Fruit fly (Drosophila melanogaster): ENCODE measurements around the gene Aduk.
A peak's percentile ranks its signal among the peaks of the same experiment; 100 is the strongest.

Aduk gene

dm6 chr3R:9351415-9352379 is 17.2 kb upstream of the Aduk start (continued):
- TF ChIP-seq Hmr (GFP tag; optimal IDR thresholded peaks at IDR 0.05) (peak; percentile 77), CG12659 (GFP tag; optimal IDR thresholded peaks at IDR 0.05) (peak; percentile 49), CG5180 (GFP tag; optimal IDR thresholded peaks at IDR 0.05) (peak; percentile 23), CG18476 (GFP tag; optimal IDR thresholded peaks at IDR 0.05) (peak; percentile 54), zen (tag; optimal IDR thresholded peaks at IDR 0.05) (no peak), cato (GFP tag; optimal IDR thresholded peaks at IDR 0.05; ENCODE audit: borderline replicate concordance) (no peak), dmrt11E (tag; optimal IDR thresholded peaks at IDR 0.05) (no peak), sens-2 (GFP tag; IDR thresholded peaks at IDR 0.05) (no peak), CG17385 (GFP tag; optimal IDR thresholded peaks at IDR 0.05) (peak; percentile 66), CG10654 (GFP tag; optimal IDR thresholded peaks at IDR 0.05) (peak; percentile 14), seq (GFP tag; IDR thresholded peaks at IDR 0.05) (no peak), B-H1 (GFP tag; IDR thresholded peaks at IDR 0.05) (no peak), chif (GFP tag; optimal IDR thresholded peaks at IDR 0.05) (peak; percentile 34 to 40), CG9797 (GFP tag; optimal IDR thresholded peaks at IDR 0.05) (no peak), Usf (GFP tag; optimal IDR thresholded peaks at IDR 0.05) (peak; percentile 1), fu2 (GFP tag; optimal IDR thresholded peaks at IDR 0.05) (peak; percentile 62), CG1832 (GFP tag; optimal IDR thresholded peaks at IDR 0.05) (no peak), stc (GFP tag; IDR thresholded peaks at IDR 0.05) (no peak), pb (GFP tag; optimal IDR thresholded peaks at IDR 0.05) (peak; percentile 43), Opbp (GFP tag; IDR thresholded peaks at IDR 0.05; ENCODE audit: partially characterized antibody) (no peak), CG17829 (tag; optimal IDR thresholded peaks at IDR 0.05) (peak; percentile 23), CG12769 (tag; optimal IDR thresholded peaks at IDR 0.05) (peak; percentile 71), CG31441 (GFP tag; IDR thresholded peaks at IDR 0.05) (no peak), CG31365 (tag; optimal IDR thresholded peaks at IDR 0.05) (no peak), grau (tag; optimal IDR thresholded peaks at IDR 0.05) (peak; percentile 76), CG7928 (GFP tag; optimal IDR thresholded peaks at IDR 0.05) (peak; percentile 54), CG3065 (GFP tag; optimal IDR thresholded peaks at IDR 0.05) (no peak), CG3726 (GFP tag; IDR thresholded peaks at IDR 0.05) (no peak), CG10274 (GFP tag; optimal IDR thresholded peaks at IDR 0.05) (peak; percentile 47), chn (GFP tag; optimal IDR thresholded peaks at IDR 0.05) (peak; percentile 38), NK7.1 (GFP tag; optimal IDR thresholded peaks at IDR 0.05) (peak; percentile 53), CG9215 (GFP tag; IDR thresholded peaks at IDR 0.05) (no peak), CG6654 (GFP tag; optimal IDR thresholded peaks at IDR 0.05) (no peak), sc (optimal IDR thresholded peaks at IDR 0.05) (no peak), sc (GFP tag; optimal IDR thresholded peaks at IDR 0.05) (peak; percentile 8), CG11695 (GFP tag; IDR thresholded peaks at IDR 0.05) (no peak), run (tag; optimal IDR thresholded peaks at IDR 0.05) (no peak), CG13624 (GFP tag; optimal IDR thresholded peaks at IDR 0.05) (peak; percentile 79), unc-4 (GFP tag; IDR thresholded peaks at IDR 0.05; ENCODE audit: partially characterized antibody) (no peak), CG17912 (GFP tag; optimal IDR thresholded peaks at IDR 0.05) (peak; percentile 17), CG6272 (GFP tag; IDR thresholded peaks at IDR 0.05) (no peak), corto (GFP tag; optimal IDR thresholded peaks at IDR 0.05) (no peak), peb (GFP tag; IDR thresholded peaks at IDR 0.05) (no peak), CG6791 (GFP tag; IDR thresholded peaks at IDR 0.05; ENCODE audit: partially characterized antibody) (no peak), CG31224 (GFP tag; IDR thresholded peaks at IDR 0.05) (no peak), CG7963 (GFP tag; IDR thresholded peaks at IDR 0.05; ENCODE audit: partially characterized antibody) (no peak), CG14050 (GFP tag; IDR thresholded peaks at IDR 0.05) (no peak), vfl (GFP tag; optimal IDR thresholded peaks at IDR 0.05) (no peak), H2.0 (GFP tag; IDR thresholded peaks at IDR 0.05) (no peak)

Data from whole organism, embryonic.